Fruit fly (Drosophila melanogaster) Kc167 (cell line): ENCODE measurements around the gene dls.

ENCODE experiments used
- Myc ChIP-seq: fragments of >200 bp; optimal IDR thresholded peaks from 2 replicates; lab custom pipeline; 2017; ENCODE audit warnings: missing external identifiers
- Sin3A ChIP-seq: fragments of >200 bp; optimal IDR thresholded peaks from 2 replicates; lab custom pipeline; 2018; ENCODE audit warnings: missing external identifiers
- h ChIP-seq: fragments of >200 bp; optimal IDR thresholded peaks from 3 replicates; lab custom pipeline; 2018; ENCODE audit warnings: missing external identifiers
- insv ChIP-seq: fragments of >200 bp; optimal IDR thresholded peaks from 3 replicates; lab custom pipeline; 2018; ENCODE audit warnings: missing external identifiers
- psq ChIP-seq: fragments of >200 bp; optimal IDR thresholded peaks from 2 replicates; lab custom pipeline; 2017; ENCODE audit warnings: missing external identifiers
- ttk ChIP-seq: sonication (Bioruptor generic); optimal IDR thresholded peaks from 2 replicates; lab custom pipeline; 2017; ENCODE audit warnings: missing external identifiers

- TF ChIP-seq Myc (lab: Kevin White, UChicago) (no peak), psq (lab: Kevin White, UChicago) (no peak), insv (lab: Kevin White, UChicago) (no peak), h (no peak), Sin3A (lab: Kevin White, UChicago) (no peak), ttk (lab: Kevin White, UChicago) (no peak)
Measured at dm6 chr3L:16241296-16241695, 40.2 kb downstream of the dls start.
